Worm (Caenorhabditis elegans) whole organism, L4 larva: Measurements from ENCODE around the gene prdh-1.

Source experiments
- D1046.2 ChIP-seq: fragments of 200-800 bp; sonication (Bioruptor generic); IDR thresholded peaks from 2 replicates; pipeline ENCODE4 v1.3.6; 2022; ENCODE audit warnings: missing genetic modification characterization, missing compliant biosample characterization
- F10B5.3 ChIP-seq: sonication (generic microtip); optimal IDR thresholded peaks from 2 replicates; lab custom pipeline; 2016; ENCODE audit warnings: mild to moderate bottlenecking, missing genetic modification characterization, missing compliant biosample characterization
- F37D6.2 ChIP-seq: sonication (generic microtip); optimal IDR thresholded peaks from 2 replicates; lab custom pipeline; 2016; ENCODE audit warnings: mild to moderate bottlenecking, missing genetic modification characterization, missing compliant biosample characterization
- F49E8.2 ChIP-seq: sonication (generic microtip); optimal IDR thresholded peaks from 2 replicates; lab custom pipeline; 2016; ENCODE audit warnings: missing compliant biosample characterization, mild to moderate bottlenecking, missing genetic modification characterization, borderline replicate concordance
- R02D3.7 ChIP-seq: fragments of 150-350 bp; sonication (generic microtip); optimal IDR thresholded peaks from 3 replicates; lab custom pipeline; 2014; ENCODE audit warnings: missing biosample characterization, missing genetic modification characterization
- T20F7.1 ChIP-seq: fragments of 200-800 bp; sonication (Bioruptor generic); optimal IDR thresholded peaks from 2 replicates; lab custom pipeline; 2018; ENCODE audit warnings: mild to moderate bottlenecking, missing genetic modification characterization, missing compliant biosample characterization
- Y105C5A.15 ChIP-seq: fragments of 200-800 bp; sonication (Bioruptor generic); IDR thresholded peaks from 2 replicates; pipeline ENCODE4 v1.3.6; 2022; ENCODE audit warnings: missing genetic modification characterization, missing compliant biosample characterization
- Y48G9A.11 ChIP-seq: fragments of 200-800 bp; sonication (Bioruptor generic); IDR thresholded peaks from 2 replicates; pipeline ENCODE4 v1.3.6; 2022; ENCODE audit warnings: missing genetic modification reagents, missing genetic modification characterization, missing compliant biosample characterization
- ZK546.5 ChIP-seq, 2 experiments: sonication (generic microtip); optimal IDR thresholded peaks; 2 replicates each; lab custom pipeline; 2017; ENCODE audit warnings: missing biosample characterization in 2 of 2, missing genetic modification characterization in 2 of 2
- aha-1 ChIP-seq: fragments of 150-350 bp; peaks from one replicate; lab custom pipeline; 2014; ENCODE audit warnings: missing biosample characterization, missing genetic modification characterization
- arid-1 ChIP-seq: fragments of 200-800 bp; sonication (Bioruptor generic); conservative IDR thresholded peaks from 2 replicates; pipeline ENCODE4 v1.3.6; 2022; ENCODE audit warnings: missing genetic modification reagents, missing genetic modification characterization, missing compliant biosample characterization
- ceh-28 ChIP-seq: fragments of 150-350 bp; optimal IDR thresholded peaks from 2 replicates; lab custom pipeline; 2014; ENCODE audit warnings: missing biosample characterization, missing genetic modification reagents, missing genetic modification characterization
- ceh-32 ChIP-seq: sonication (generic microtip); optimal IDR thresholded peaks from 2 replicates; lab custom pipeline; 2016; ENCODE audit warnings: mild to moderate bottlenecking, missing genetic modification characterization, missing compliant biosample characterization; ENCODE audit not compliant: poor library complexity
- ceh-82 ChIP-seq: sonication (generic microtip); optimal IDR thresholded peaks from 2 replicates; lab custom pipeline; 2017; ENCODE audit warnings: missing biosample characterization, missing genetic modification characterization
- daf-12 ChIP-seq: fragments of 150-350 bp; optimal IDR thresholded peaks from 2 replicates; lab custom pipeline; 2014; ENCODE audit warnings: missing biosample characterization, missing genetic modification reagents, missing genetic modification characterization
- dmd-6 ChIP-seq: fragments of 200-800 bp; sonication (Bioruptor generic); IDR thresholded peaks from 2 replicates; pipeline ENCODE4 v1.3.6; 2022; ENCODE audit warnings: missing genetic modification reagents, missing genetic modification characterization, missing compliant biosample characterization
- dmd-9 ChIP-seq: fragments of 200-800 bp; sonication (Bioruptor generic); IDR thresholded peaks from 2 replicates; pipeline ENCODE4 v1.3.6; 2022; ENCODE audit warnings: missing genetic modification reagents, missing genetic modification characterization, missing compliant biosample characterization
- dpl-1 ChIP-seq: fragments of 150-350 bp; optimal IDR thresholded peaks from 2 replicates; lab custom pipeline; 2014; ENCODE audit warnings: missing biosample characterization, missing genetic modification reagents, missing genetic modification characterization
- fkh-10 ChIP-seq: fragments of 150-350 bp; optimal IDR thresholded peaks from 2 replicates; lab custom pipeline; 2014; ENCODE audit warnings: missing biosample characterization, missing genetic modification reagents, missing genetic modification characterization
- hif-1 ChIP-seq, 2 experiments: sonication (generic microtip); optimal IDR thresholded peaks; 2 replicates each; lab custom pipeline; 2016 to 2017; ENCODE audit warnings: missing compliant biosample characterization in 2 of 2, missing genetic modification characterization in 2 of 2, missing genetic modification reagents in 2 of 2, missing genotype in 2 of 2, mild to moderate bottlenecking in 1 of 2
- lin-1 ChIP-seq: fragments of 200-800 bp; sonication (Bioruptor generic); IDR thresholded peaks from 2 replicates; pipeline ENCODE4 v1.3.6; 2022; ENCODE audit warnings: missing genetic modification reagents, missing genetic modification characterization, missing compliant biosample characterization
- lin-29 ChIP-seq: fragments of 200-800 bp; sonication (Bioruptor generic); IDR thresholded peaks from 2 replicates; pipeline ENCODE4 v1.3.6; 2022; ENCODE audit warnings: missing genetic modification reagents, missing genetic modification characterization, missing compliant biosample characterization
- lin-38 ChIP-seq: fragments of 200-800 bp; sonication (Bioruptor generic); IDR thresholded peaks from 2 replicates; pipeline ENCODE4 v1.3.6; 2022; ENCODE audit warnings: missing genetic modification reagents, missing genetic modification characterization, missing compliant biosample characterization
- lir-3 ChIP-seq: sonication (generic microtip); optimal IDR thresholded peaks from 2 replicates; lab custom pipeline; 2016; ENCODE audit warnings: mild to moderate bottlenecking, missing genetic modification characterization, missing compliant biosample characterization
- lsy-2 ChIP-seq, 2 experiments: fragments of 150-350 bp in 1 of 2; sonication (generic microtip) in 1 of 2; optimal IDR thresholded peaks; 2 replicates each; lab custom pipeline; 2014 to 2017; ENCODE audit warnings: missing biosample characterization in 2 of 2, missing genetic modification characterization in 2 of 2
- madf-5 ChIP-seq, 2 experiments: fragments of 200-800 bp; sonication (Bioruptor generic); IDR thresholded peaks; 2 replicates each; pipeline ENCODE4 v1.3.6; 2022; ENCODE audit warnings: missing compliant biosample characterization in 2 of 2, missing genetic modification characterization in 2 of 2
- madf-9 ChIP-seq: fragments of 200-800 bp; sonication (Bioruptor generic); conservative IDR thresholded peaks from 2 replicates; pipeline ENCODE4 v1.3.6; 2022; ENCODE audit warnings: missing genetic modification reagents, missing genetic modification characterization, missing compliant biosample characterization
- mdt-29 ChIP-seq: fragments of 200-800 bp; sonication (Bioruptor generic); IDR thresholded peaks from 2 replicates; pipeline ENCODE4 v1.3.6; 2022; ENCODE audit warnings: missing genetic modification reagents, missing genetic modification characterization, missing compliant biosample characterization
- mep-1 ChIP-seq: fragments of 150-350 bp; sonication (generic microtip); optimal IDR thresholded peaks from 3 replicates; lab custom pipeline; 2014; ENCODE audit warnings: missing biosample characterization, missing genetic modification characterization
- mxl-2 ChIP-seq: fragments of 200-800 bp; sonication (Bioruptor generic); conservative IDR thresholded peaks from 2 replicates; pipeline ENCODE4 v1.3.6; 2022; ENCODE audit warnings: missing genetic modification reagents, missing genetic modification characterization, missing compliant biosample characterization
- mxl-3 ChIP-seq: fragments of 200-800 bp; sonication (Bioruptor generic); optimal IDR thresholded peaks from 2 replicates; lab custom pipeline; 2018; ENCODE audit warnings: mild to moderate bottlenecking, missing genetic modification characterization, missing compliant biosample characterization
- nhr-102 ChIP-seq: sonication (generic microtip); optimal IDR thresholded peaks from 2 replicates; lab custom pipeline; 2016; ENCODE audit warnings: mild to moderate bottlenecking, missing genetic modification characterization, moderate library complexity, missing compliant biosample characterization
- nhr-11 ChIP-seq: fragments of 150-350 bp; optimal IDR thresholded peaks from 2 replicates; lab custom pipeline; 2014; ENCODE audit warnings: missing biosample characterization, missing genetic modification characterization
- nhr-42 ChIP-seq: fragments of 200-800 bp; sonication (Bioruptor generic); IDR thresholded peaks from 2 replicates; pipeline ENCODE4 v1.3.6; 2022; ENCODE audit warnings: missing genetic modification characterization, missing compliant biosample characterization
- nhr-77 ChIP-seq: fragments of 150-350 bp; optimal IDR thresholded peaks from 2 replicates; lab custom pipeline; 2014; ENCODE audit warnings: missing biosample characterization, missing genetic modification characterization
- php-3 ChIP-seq: fragments of 200-800 bp; sonication (Bioruptor generic); IDR thresholded peaks from 2 replicates; pipeline ENCODE4 v1.3.6; 2022; ENCODE audit warnings: missing genetic modification reagents, missing genetic modification characterization, missing compliant biosample characterization
- pqm-1 ChIP-seq: sonication (generic microtip); optimal IDR thresholded peaks from 2 replicates; lab custom pipeline; 2017; ENCODE audit warnings: missing biosample characterization, missing genetic modification characterization
- sdz-12 ChIP-seq: fragments of 200-800 bp; sonication (Bioruptor generic); optimal IDR thresholded peaks from 2 replicates; lab custom pipeline; 2018; ENCODE audit warnings: mild to moderate bottlenecking, missing genetic modification characterization, missing compliant biosample characterization
- snpc-1.2 ChIP-seq: fragments of 200-800 bp; sonication (Bioruptor generic); IDR thresholded peaks from 2 replicates; pipeline ENCODE4 v1.3.6; 2022; ENCODE audit warnings: missing genetic modification reagents, missing genetic modification characterization, missing compliant biosample characterization
- snpc-4 ChIP-seq: fragments of 150-350 bp; optimal IDR thresholded peaks from 2 replicates; lab custom pipeline; 2014; ENCODE audit warnings: missing biosample characterization, missing genetic modification characterization
- spr-1 ChIP-seq: sonication (generic microtip); optimal IDR thresholded peaks from 2 replicates; lab custom pipeline; 2016; ENCODE audit warnings: mild to moderate bottlenecking, missing genetic modification characterization, missing compliant biosample characterization
- spr-3 ChIP-seq: fragments of 200-800 bp; sonication (Bioruptor generic); optimal IDR thresholded peaks from 2 replicates; lab custom pipeline; 2018; ENCODE audit warnings: mild to moderate bottlenecking, missing genetic modification characterization, missing compliant biosample characterization
- tra-1 ChIP-seq: fragments of 200-800 bp; sonication (Bioruptor generic); IDR thresholded peaks from 2 replicates; pipeline ENCODE4 v1.3.6; 2022; ENCODE audit warnings: missing genetic modification reagents, missing genetic modification characterization, missing compliant biosample characterization
- unc-130 ChIP-seq: sonication (generic microtip); optimal IDR thresholded peaks from 2 replicates; lab custom pipeline; 2016; ENCODE audit warnings: missing genetic modification reagents, missing genetic modification characterization, missing compliant biosample characterization
- unc-39 ChIP-seq: sonication (generic microtip); optimal IDR thresholded peaks from 2 replicates; lab custom pipeline; 2017; ENCODE audit warnings: missing biosample characterization, missing genetic modification characterization
- vab-7 ChIP-seq: fragments of 200-800 bp; sonication (Bioruptor generic); IDR thresholded peaks from 2 replicates; pipeline ENCODE4 v1.3.6; 2022; ENCODE audit warnings: missing genetic modification reagents, missing genetic modification characterization, missing compliant biosample characterization
- zag-1 ChIP-seq: fragments of 150-350 bp; optimal IDR thresholded peaks from 2 replicates; lab custom pipeline; 2014; ENCODE audit warnings: missing biosample characterization, missing genetic modification characterization
- zip-2 ChIP-seq: fragments of 150-350 bp; optimal IDR thresholded peaks from 2 replicates; lab custom pipeline; 2014; ENCODE audit warnings: missing biosample characterization, missing genetic modification characterization

The prdh-1 gene

DNA sequence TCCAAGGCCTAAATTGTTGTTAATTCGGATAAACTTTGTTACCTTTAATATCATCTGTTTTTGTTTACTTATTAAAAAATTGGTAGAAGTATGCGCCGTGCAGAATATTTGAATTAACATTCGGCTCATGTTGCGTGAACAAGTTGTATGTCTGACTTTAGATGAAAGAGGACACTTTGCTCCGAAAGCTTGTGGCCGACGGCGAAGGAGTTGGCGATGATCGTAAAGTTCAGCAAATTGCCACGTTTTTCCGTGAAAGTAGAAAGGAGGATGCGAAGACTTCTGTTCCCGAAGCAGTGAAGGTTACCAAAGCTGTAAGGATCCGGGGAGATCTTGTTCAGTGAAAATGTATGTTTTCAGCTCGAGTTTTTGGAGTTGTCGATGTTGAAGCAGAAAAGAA, 6.2 kb upstream of the prdh-1 start, which contains the start of gene thoc-7 (continued):
- TF ChIP-seq sdz-12 (no peak), daf-12 (tag; lab: Kevin White, UChicago) (no peak), snpc-1.2 (GFP tag; lab: Robert Waterston, UW) (peak; percentile 97), F10B5.3 (tag; lab: Kevin White, UChicago) (no peak), fkh-10 (GFP tag; lab: Kevin White, UChicago) (no peak), nhr-77 (tag; lab: Kevin White, UChicago) (no peak), lir-3 (tag; lab: Kevin White, UChicago) (no peak), lin-29 (GFP tag; lab: Robert Waterston, UW) (no peak), ZK546.5 (tag; optimal IDR thresholded peaks at IDR 0.05; lab: Kevin White, UChicago) (no peak), ceh-82 (tag; lab: Kevin White, UChicago) (no peak), arid-1 (0 out of 2 replicates have a peak, but pooled peaks have one; percentile 19), spr-1 (tag; lab: Kevin White, UChicago) (no peak), dmd-9 (GFP tag; lab: Robert Waterston, UW) (no peak), zag-1 (tag; lab: Kevin White, UChicago) (no peak), snpc-4 (no peak), aha-1 (tag; lab: Kevin White, UChicago) (peak; percentile 39), ceh-28 (tag; lab: Kevin White, UChicago) (no peak), Y105C5A.15 (GFP tag; lab: Robert Waterston, UW) (no peak), mdt-29 (peak; percentile 60), madf-9 (no peak)

DNA sequence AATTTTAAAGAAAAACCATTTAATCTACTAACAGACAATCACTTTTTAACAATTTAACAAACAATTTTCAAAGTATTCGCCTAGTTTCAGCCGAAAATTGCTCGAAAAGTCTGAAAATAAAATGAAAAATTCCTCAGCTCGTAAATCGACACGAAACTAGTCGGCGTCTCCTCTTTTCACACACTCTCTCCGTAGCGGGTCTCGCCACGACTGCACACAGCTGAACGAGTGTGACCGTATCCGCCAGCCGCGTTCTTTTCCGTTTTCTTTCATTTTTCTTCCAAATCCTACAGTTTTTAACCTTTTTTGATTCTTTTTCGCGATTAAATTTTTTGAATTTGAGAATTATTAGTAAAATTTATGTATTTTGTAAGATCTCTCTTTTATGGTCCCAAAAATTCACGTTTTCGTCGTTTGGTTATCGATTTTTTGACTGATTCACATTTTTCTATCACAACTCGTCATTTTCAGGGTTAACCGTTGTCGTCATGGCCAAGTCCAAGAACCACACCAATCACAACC, 5.4 kb upstream of the prdh-1 start, which contains the start of gene rpl-29:
Gene rpl-29, plus strand, starts transcription at position 472 of the 522 bp plus-strand sequence.
- TF ChIP-seq D1046.2 (GFP tag; lab: Robert Waterston, UW) (peak; percentile 100), zip-2 (tag; lab: Kevin White, UChicago) (no peak), spr-3 (GFP tag; lab: Kevin White, UChicago) (no peak), mxl-3 (GFP tag; lab: Kevin White, UChicago) (no peak), F37D6.2 (tag; lab: Kevin White, UChicago) (peak; percentile 22), ceh-28 (tag; lab: Kevin White, UChicago) (no peak), vab-7 (0 out of 2 replicates have a peak, but pooled peaks have one; percentile 28), php-3 (peak; percentile 57; the same call in 1 of the 2 replicates), pqm-1 (no peak), lin-29 (GFP tag; lab: Robert Waterston, UW) (peak; percentile 45; the same call in 1 of the 2 replicates), sdz-12 (no peak), tra-1 (no peak), lin-1 (peak; percentile 63; the same call in 1 of the 2 replicates), nhr-77 (tag; lab: Kevin White, UChicago) (peak; percentile 50), mxl-2 (GFP tag; lab: Robert Waterston, UW) (no peak), F10B5.3 (tag; lab: Kevin White, UChicago) (peak; percentile 27), dmd-6 (GFP tag; lab: Robert Waterston, UW) (peak; percentile 65), Y48G9A.11 (GFP tag; lab: Robert Waterston, UW) (peak; percentile 42), dmd-9 (GFP tag; lab: Robert Waterston, UW) (peak; percentile 56; the same call in 1 of the 2 replicates), R02D3.7 (tag; lab: Kevin White, UChicago) (peak; percentile 90), unc-39 (tag; lab: Kevin White, UChicago) (no peak), F49E8.2 (tag; lab: Kevin White, UChicago) (peak; percentile 73), nhr-42 (GFP tag; lab: Robert Waterston, UW) (0 out of 2 replicates have a peak, but pooled peaks have one; percentile 64), Y105C5A.15 (GFP tag; lab: Robert Waterston, UW) (no peak), nhr-102 (tag; lab: Kevin White, UChicago) (peak; percentile 57), arid-1 (peak; percentile 76), madf-5 (GFP tag; IDR thresholded peaks at IDR 0.05; lab: Robert Waterston, UW) (no peak), dpl-1 (GFP tag; lab: Kevin White, UChicago) (peak; percentile 80), nhr-11 (tag; lab: Kevin White, UChicago) (peak; percentile 79), hif-1 (tag; optimal IDR thresholded peaks at IDR 0.05; lab: Kevin White, UChicago) (peak in 1 of 2 experiments; percentile 70), ceh-32 (tag; lab: Kevin White, UChicago) (no peak), unc-130 (GFP tag; lab: Kevin White, UChicago) (peak; percentile 64), lin-38 (GFP tag; lab: Robert Waterston, UW) (peak; percentile 69), mep-1 (tag; lab: Kevin White, UChicago) (peak; percentile 91), T20F7.1 (peak; percentile 61), lsy-2 (tag; optimal IDR thresholded peaks at IDR 0.05; lab: Kevin White, UChicago) (peak; percentile 96 to 99)
